Fruit fly (Drosophila melanogaster) whole organism, pupa: ENCODE data around the gene Pdhb.

Experiments
- CG10348 ChIP-seq: fragments of 200-800 bp; sonication (Bioruptor generic); IDR thresholded peaks from 2 replicates; pipeline ENCODE4 v1.3.6; 2022; ENCODE audit warnings: missing biosample characterization, missing genetic modification characterization
- CG12605 ChIP-seq: fragments of 200-800 bp; sonication (Bioruptor generic); IDR thresholded peaks from 2 replicates; pipeline ENCODE4 v1.3.6; 2022; ENCODE audit warnings: missing biosample characterization, missing genetic modification characterization
- CG13204 ChIP-seq: fragments of 200-800 bp; sonication (Bioruptor generic); optimal IDR thresholded peaks from 2 replicates; lab custom pipeline; 2018; ENCODE audit warnings: missing biosample characterization, mild to moderate bottlenecking, missing genetic modification characterization, moderate library complexity
- CG14655 ChIP-seq: fragments of 200-800 bp; sonication (Bioruptor generic); optimal IDR thresholded peaks from 3 replicates; lab custom pipeline; 2017; ENCODE audit warnings: mild to moderate bottlenecking, missing biosample characterization, missing genetic modification reagents, missing genetic modification characterization
- CG15710 ChIP-seq: fragments of 200-800 bp; sonication (Bioruptor generic); optimal IDR thresholded peaks from 2 replicates; lab custom pipeline; 2018; ENCODE audit warnings: missing biosample characterization, mild to moderate bottlenecking, missing genetic modification characterization, moderate library complexity
- CG17806 ChIP-seq: fragments of 200-800 bp; sonication (Bioruptor generic); optimal IDR thresholded peaks from 2 replicates; lab custom pipeline; 2018; ENCODE audit warnings: missing biosample characterization, mild to moderate bottlenecking, missing genetic modification characterization, moderate library complexity
- CG32121 ChIP-seq: fragments of 200-800 bp; sonication (Bioruptor generic); IDR thresholded peaks from 2 replicates; pipeline ENCODE4 v1.3.6; 2022; ENCODE audit warnings: missing biosample characterization, missing genetic modification characterization
- CG34367 ChIP-seq: fragments of 200-800 bp; sonication (Bioruptor generic); optimal IDR thresholded peaks from 2 replicates; lab custom pipeline; 2018; ENCODE audit warnings: missing biosample characterization, mild to moderate bottlenecking, missing genetic modification characterization
- CG4496 ChIP-seq: fragments of 200-800 bp; sonication (Bioruptor generic); IDR thresholded peaks from 3 replicates; pipeline ENCODE4 v1.3.6; 2022; ENCODE audit warnings: missing biosample characterization, missing genetic modification characterization
- CG8159 ChIP-seq: fragments of 200-800 bp; sonication (Bioruptor generic); optimal IDR thresholded peaks from 3 replicates; lab custom pipeline; 2018; ENCODE audit warnings: missing biosample characterization, mild to moderate bottlenecking, missing genetic modification characterization, moderate library complexity
- CG8301 ChIP-seq: fragments of 200-800 bp; sonication (Bioruptor generic); optimal IDR thresholded peaks from 2 replicates; lab custom pipeline; 2018; ENCODE audit warnings: missing biosample characterization, mild to moderate bottlenecking, missing genetic modification characterization
- CG9948 ChIP-seq: fragments of 200-800 bp; sonication (Bioruptor generic); optimal IDR thresholded peaks from 2 replicates; lab custom pipeline; 2018; ENCODE audit warnings: missing biosample characterization, mild to moderate bottlenecking, missing genetic modification characterization, moderate library complexity
- D1 ChIP-seq: fragments of 200-800 bp; sonication (Bioruptor generic); optimal IDR thresholded peaks from 2 replicates; lab custom pipeline; 2018; ENCODE audit warnings: missing biosample characterization, mild to moderate bottlenecking, missing genetic modification characterization, moderate library complexity
- EcR ChIP-seq: fragments of 200-800 bp; sonication (Bioruptor generic); optimal IDR thresholded peaks from 3 replicates; lab custom pipeline; 2019; ENCODE audit warnings: missing biosample characterization, missing genetic modification characterization, mild to moderate bottlenecking, moderate library complexity, missing genetic modification reagents
- Ets98B ChIP-seq: fragments of 200-800 bp; sonication (Bioruptor generic); IDR thresholded peaks from 2 replicates; pipeline ENCODE4 v1.3.6; 2022; ENCODE audit warnings: missing biosample characterization, missing genetic modification characterization
- Pif1A ChIP-seq: fragments of 200-800 bp; sonication (Bioruptor generic); optimal IDR thresholded peaks from 3 replicates; lab custom pipeline; 2016; ENCODE audit warnings: missing biosample characterization, missing genetic modification characterization
- Pif1B ChIP-seq: fragments of 200-800 bp; sonication (Bioruptor generic); optimal IDR thresholded peaks from 3 replicates; lab custom pipeline; 2016; ENCODE audit warnings: missing biosample characterization, missing genetic modification characterization
- Snoo ChIP-seq: fragments of 200-800 bp; sonication (Bioruptor generic); optimal IDR thresholded peaks from 3 replicates; lab custom pipeline; 2017; ENCODE audit warnings: missing biosample characterization, mild to moderate bottlenecking, missing genetic modification characterization, inconsistent platforms
- fd96Ca ChIP-seq: fragments of 200-800 bp; sonication (Bioruptor generic); IDR thresholded peaks from 3 replicates; pipeline ENCODE4 v1.3.6; 2022; ENCODE audit warnings: missing biosample characterization, missing genetic modification characterization
- gl ChIP-seq: fragments of 200-800 bp; sonication (Bioruptor generic); optimal IDR thresholded peaks from 2 replicates; lab custom pipeline; 2018; ENCODE audit warnings: missing biosample characterization, mild to moderate bottlenecking, missing genetic modification characterization
- rn ChIP-seq: fragments of 200-800 bp; sonication (Bioruptor generic); IDR thresholded peaks from 2 replicates; pipeline ENCODE4 v1.3.6; 2022; ENCODE audit warnings: missing biosample characterization, missing genetic modification characterization

The Pdhb gene

DNA sequence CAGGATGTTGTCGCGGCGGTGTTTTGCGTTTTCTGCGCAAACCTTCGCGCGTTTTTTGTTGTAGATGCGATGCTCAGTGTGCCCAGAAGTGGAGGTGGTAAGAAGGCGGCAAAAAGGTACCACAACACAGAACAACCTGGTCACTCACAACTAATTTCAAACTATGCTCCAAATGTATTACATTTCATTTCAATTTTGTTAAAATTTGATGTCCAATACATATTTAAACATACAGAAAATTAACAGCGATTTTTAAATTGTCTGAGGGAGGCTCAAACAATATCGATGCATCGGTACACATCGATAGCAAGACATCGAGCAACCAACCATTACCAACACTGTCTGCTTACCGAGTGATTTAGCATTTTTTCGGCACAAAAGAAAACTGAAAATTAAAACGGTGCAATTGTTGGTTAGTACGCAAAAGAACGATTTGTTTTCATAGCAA, 40.4 kb downstream of the Pdhb start, which contains the start of the genes Slbp and Rpn2:
Gene Slbp, minus strand, starts transcription at position 70 of the 448 bp plus-strand sequence.
Gene Rpn2, plus strand, starts transcription at position 328 of the 448 bp plus-strand sequence.
- no peak for TF ChIP-seq CG34367 (tag; lab: Kevin White, UChicago)
- no peak for TF ChIP-seq CG9948 (tag; lab: Kevin White, UChicago)
- TF ChIP-seq gl (tag; lab: Kevin White, UChicago), result no peak
- TF ChIP-seq CG10348 (GFP tag; lab: Robert Waterston, UW), result no peak
- no peak for TF ChIP-seq Pif1B (GFP tag; lab: Kevin White, UChicago)
- no peak for TF ChIP-seq Pif1A (GFP tag; lab: Kevin White, UChicago)
- no peak for TF ChIP-seq CG32121 (GFP tag; lab: Robert Waterston, UW)
- no peak for TF ChIP-seq CG4496 (GFP tag; lab: Robert Waterston, UW)
- peak; percentile 28 for TF ChIP-seq CG15710
- TF ChIP-seq fd96Ca (GFP tag; lab: Robert Waterston, UW), result no peak
- no peak for TF ChIP-seq EcR (GFP tag; lab: Kevin White, UChicago)
- no peak for TF ChIP-seq CG14655 (GFP tag; lab: Kevin White, UChicago)
- TF ChIP-seq CG12605 (GFP tag; lab: Robert Waterston, UW), result no peak
- TF ChIP-seq CG17806 (tag; lab: Kevin White, UChicago), result no peak
- peak; percentile 24 for TF ChIP-seq CG8159
- peak; percentile 23 for TF ChIP-seq Snoo (tag; lab: Kevin White, UChicago)

DNA sequence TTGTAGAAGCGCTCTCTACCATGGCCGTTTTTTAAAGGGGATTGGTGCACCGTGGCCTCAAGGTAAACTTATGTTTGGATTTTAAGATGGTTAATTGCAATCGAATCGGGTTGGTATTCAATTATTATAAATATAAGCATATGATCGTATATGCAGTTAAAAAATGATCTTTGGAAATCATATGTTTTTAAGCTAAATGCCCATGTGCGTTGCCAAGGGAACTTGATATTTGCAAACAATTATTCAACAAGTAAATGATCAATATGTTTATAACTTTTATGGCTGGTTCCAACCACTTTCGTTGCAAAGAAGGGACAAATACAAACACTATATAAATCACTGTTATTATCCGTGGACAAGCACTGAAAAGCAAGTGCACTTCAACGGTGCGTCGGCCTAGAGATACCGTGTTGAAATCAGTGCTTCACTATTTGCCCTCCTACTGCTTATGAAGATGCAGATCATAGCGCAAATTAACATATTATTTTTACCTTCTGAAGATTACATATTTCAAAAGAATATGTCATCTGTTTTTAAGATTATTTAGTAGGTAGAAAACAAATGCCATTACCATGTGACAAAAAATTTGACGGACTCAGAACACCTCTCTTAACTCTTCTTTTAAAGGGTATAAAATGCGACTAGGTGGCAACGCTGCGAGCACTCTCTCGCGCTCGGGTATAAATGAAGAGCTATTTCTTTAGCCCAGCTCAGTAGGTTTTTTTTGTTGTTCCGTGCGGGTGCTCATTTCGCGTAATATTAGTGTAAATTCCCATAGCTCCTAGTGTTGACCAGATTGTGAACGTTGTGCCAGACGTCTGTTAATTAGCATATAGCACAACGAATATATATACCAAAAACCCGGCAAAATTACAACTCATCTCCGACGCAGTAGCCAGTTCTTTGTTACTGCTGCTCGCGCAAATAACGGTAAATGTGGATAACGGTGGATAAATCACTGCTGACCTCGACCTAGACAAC, 44.8 kb downstream of the Pdhb start, which contains the start of gene rdog:
Gene rdog, plus strand, starts transcription at position 705 of the 981 bp plus-strand sequence.
- TF ChIP-seq CG13204 (GFP tag; lab: Kevin White, UChicago), result no peak
- peak; percentile 73 for TF ChIP-seq CG9948 (tag; lab: Kevin White, UChicago)
- TF ChIP-seq Snoo (tag; lab: Kevin White, UChicago), result peak; percentile 82
- TF ChIP-seq CG10348 (GFP tag; lab: Robert Waterston, UW), result 0 out of 2 replicates have a peak, but pooled peaks have one; percentile 33
- TF ChIP-seq EcR (GFP tag; lab: Kevin White, UChicago), result peak; percentile 41
- no peak for TF ChIP-seq Pif1A (GFP tag; lab: Kevin White, UChicago)
- TF ChIP-seq Pif1B (GFP tag; lab: Kevin White, UChicago), result peak; percentile 60
- TF ChIP-seq CG17806 (tag; lab: Kevin White, UChicago), result peak; percentile 71
- peak; percentile 72 for TF ChIP-seq CG34367 (tag; lab: Kevin White, UChicago)
- peak; percentile 26; the same call in 1 of the 3 replicates for TF ChIP-seq fd96Ca (GFP tag; lab: Robert Waterston, UW)
- TF ChIP-seq CG32121 (GFP tag; lab: Robert Waterston, UW), result no peak
- TF ChIP-seq D1 (tag; lab: Kevin White, UChicago), result no peak
- peak; percentile 77 for TF ChIP-seq CG15710
- peak; percentile 59 for TF ChIP-seq CG4496 (GFP tag; lab: Robert Waterston, UW)
- peak; percentile 40 for TF ChIP-seq Ets98B (GFP tag; lab: Robert Waterston, UW)
- no peak for TF ChIP-seq CG12605 (GFP tag; lab: Robert Waterston, UW)
- no peak for TF ChIP-seq CG14655 (GFP tag; lab: Kevin White, UChicago)
- TF ChIP-seq CG8159, result peak; percentile 80
- no peak for TF ChIP-seq rn (GFP tag; lab: Robert Waterston, UW)
- TF ChIP-seq gl (tag; lab: Kevin White, UChicago), result peak; percentile 18
- TF ChIP-seq CG8301 (tag; lab: Kevin White, UChicago), result peak; percentile 78
- TF ChIP-seq, all 21 proteins: peak for 14

DNA sequence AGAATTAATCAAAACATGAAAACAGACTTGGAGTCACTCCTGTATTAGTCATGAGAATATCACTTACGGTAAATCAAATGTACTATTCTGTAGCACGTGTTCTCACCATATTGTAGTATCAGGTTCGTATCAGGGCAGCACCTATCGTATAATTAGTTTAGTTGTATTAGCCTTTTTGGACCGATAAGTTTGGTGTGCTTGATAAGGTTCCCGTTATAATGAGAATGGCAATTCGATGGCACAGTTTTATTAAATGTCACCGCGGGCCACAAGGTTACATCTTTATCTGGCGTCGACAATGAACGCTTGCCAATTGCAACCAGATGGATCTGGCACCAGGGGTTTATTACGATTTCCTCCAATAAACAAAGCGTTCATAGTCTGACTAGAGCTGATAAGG, 45.9 kb downstream of the Pdhb start:
- TF ChIP-seq CG13204 (GFP tag; lab: Kevin White, UChicago), result no peak
- no peak for TF ChIP-seq CG4496 (GFP tag; lab: Robert Waterston, UW)
- TF ChIP-seq CG15710, result no peak
- TF ChIP-seq CG32121 (GFP tag; lab: Robert Waterston, UW), result no peak
- no peak for TF ChIP-seq D1 (tag; lab: Kevin White, UChicago)
- no peak for TF ChIP-seq CG9948 (tag; lab: Kevin White, UChicago)

DNA sequence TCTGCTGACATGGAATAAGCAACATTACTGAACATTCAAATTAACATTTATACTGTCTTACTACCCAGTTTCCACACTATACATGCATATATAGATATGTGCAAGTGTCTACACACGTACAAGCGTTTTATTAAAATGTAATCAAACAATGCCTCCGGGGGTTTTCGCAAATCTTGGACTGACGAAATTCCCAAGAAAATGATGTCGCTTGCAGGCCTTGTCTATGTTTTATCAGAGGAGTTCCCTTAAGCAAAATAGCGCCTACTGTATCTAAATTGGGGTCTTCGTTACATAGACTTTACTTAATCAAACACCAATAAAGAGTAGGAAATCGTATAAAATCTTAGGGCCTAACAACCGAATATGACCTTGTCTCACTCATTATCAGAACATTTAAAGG, 46.7 kb downstream of the Pdhb start:
- TF ChIP-seq CG10348 (GFP tag; lab: Robert Waterston, UW), result no peak
- no peak for TF ChIP-seq fd96Ca (GFP tag; lab: Robert Waterston, UW)
- no peak for TF ChIP-seq CG14655 (GFP tag; lab: Kevin White, UChicago)
- TF ChIP-seq Snoo (tag; lab: Kevin White, UChicago), result no peak
- TF ChIP-seq CG15710, result no peak
- TF ChIP-seq CG12605 (GFP tag; lab: Robert Waterston, UW), result no peak
- TF ChIP-seq Pif1B (GFP tag; lab: Kevin White, UChicago), result no peak
- TF ChIP-seq CG9948 (tag; lab: Kevin White, UChicago), result no peak
- no peak for TF ChIP-seq CG17806 (tag; lab: Kevin White, UChicago)
- no peak for TF ChIP-seq Ets98B (GFP tag; lab: Robert Waterston, UW)
- no peak for TF ChIP-seq CG8301 (tag; lab: Kevin White, UChicago)
- no peak for TF ChIP-seq rn (GFP tag; lab: Robert Waterston, UW)
- TF ChIP-seq CG4496 (GFP tag; lab: Robert Waterston, UW), result no peak
- no peak for TF ChIP-seq EcR (GFP tag; lab: Kevin White, UChicago)
- TF ChIP-seq D1 (tag; lab: Kevin White, UChicago), result no peak
- no peak for TF ChIP-seq CG32121 (GFP tag; lab: Robert Waterston, UW)
